Fruit fly (Drosophila melanogaster) S2 (cell line): Measurements from ENCODE around the gene CG10184.

Experiments used
- CG8478 ChIP-seq: fragments of >200 bp; optimal IDR thresholded peaks from 2 replicates; lab custom pipeline; 2018
- CTCF ChIP-seq, 2 experiments: fragments of >200 bp; optimal IDR thresholded peaks; 2 replicates each; lab custom pipeline; 2018

DNA sequence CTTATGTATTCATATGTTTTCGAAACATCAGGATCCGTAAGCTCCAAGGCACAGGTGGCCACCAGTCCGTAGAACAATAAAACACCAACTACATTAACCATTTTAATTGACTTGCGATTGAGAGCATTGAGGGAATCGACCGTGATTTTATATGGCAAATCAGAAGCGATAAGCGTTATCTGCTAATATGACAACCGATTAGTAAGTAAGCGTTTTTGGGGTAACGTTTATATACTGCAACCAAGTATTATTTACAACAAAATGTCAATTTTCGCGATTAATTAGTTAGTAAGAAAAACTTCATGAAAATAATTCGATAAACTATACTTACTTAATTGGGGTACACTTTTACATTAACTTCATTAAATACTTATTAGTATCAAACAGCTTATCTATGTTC lies 9.1 kb downstream of the CG10184 start, which contains the start of gene CG16723:
- TF ChIP-seq CG8478 (lab: Kevin White, UChicago) (no peak), CTCF (optimal IDR thresholded peaks at IDR 0.05; lab: Kevin White, UChicago) (no peak)
